Worm (Caenorhabditis elegans) whole organism, late embryonic: Measurements from ENCODE around the gene gly-3.

Source experiments
- C08G9.2 ChIP-seq: sonication (generic microtip); optimal IDR thresholded peaks from 2 replicates; lab custom pipeline; 2016; ENCODE audit warnings: mild to moderate bottlenecking, missing genetic modification characterization, moderate library complexity, missing compliant biosample characterization
- K02D7.2 ChIP-seq: sonication (generic microtip); optimal IDR thresholded peaks from 2 replicates; lab custom pipeline; 2017; ENCODE audit warnings: mild to moderate bottlenecking, missing genetic modification characterization, missing compliant biosample characterization
- K09A11.1 ChIP-seq: sonication (generic microtip); optimal IDR thresholded peaks from 2 replicates; lab custom pipeline; 2017; ENCODE audit warnings: antibody characterized with exemption, mild to moderate bottlenecking, missing genetic modification characterization, missing compliant biosample characterization; ENCODE audit not compliant: insufficient read depth
- T23F11.4 ChIP-seq: fragments of 200-800 bp; sonication (Bioruptor generic); optimal IDR thresholded peaks from 2 replicates; lab custom pipeline; 2018; ENCODE audit warnings: mild to moderate bottlenecking, missing genetic modification characterization, missing compliant biosample characterization
- Y22D7AL.16 ChIP-seq: sonication (generic microtip); optimal IDR thresholded peaks from 2 replicates; lab custom pipeline; 2016; ENCODE audit warnings: missing genetic modification characterization, missing compliant biosample characterization
- ceh-14 ChIP-seq: sonication (generic microtip); optimal IDR thresholded peaks from 2 replicates; lab custom pipeline; 2016; ENCODE audit warnings: missing genotype, missing genetic modification characterization, missing compliant biosample characterization
- ceh-18 ChIP-seq: sonication (generic microtip); optimal IDR thresholded peaks from 2 replicates; lab custom pipeline; 2016; ENCODE audit warnings: missing genetic modification characterization, missing compliant biosample characterization
- ceh-2 ChIP-seq: sonication (generic microtip); optimal IDR thresholded peaks from 2 replicates; lab custom pipeline; 2016; ENCODE audit warnings: missing genotype, missing genetic modification characterization, missing compliant biosample characterization
- ceh-48 ChIP-seq: sonication (generic microtip); optimal IDR thresholded peaks from 2 replicates; lab custom pipeline; 2016; ENCODE audit warnings: missing genetic modification characterization, inconsistent platforms, missing compliant biosample characterization
- ceh-6 ChIP-seq: fragments of 200-800 bp; sonication (Bioruptor generic); optimal IDR thresholded peaks from 2 replicates; lab custom pipeline; 2018; ENCODE audit warnings: mild to moderate bottlenecking, missing genetic modification characterization, missing compliant biosample characterization
- elt-2 ChIP-seq: sonication (generic microtip); optimal IDR thresholded peaks from 2 replicates; lab custom pipeline; 2016; ENCODE audit warnings: missing genetic modification reagents, missing genetic modification characterization, missing compliant biosample characterization
- fax-1 ChIP-seq: sonication (generic microtip); optimal IDR thresholded peaks from 2 replicates; lab custom pipeline; 2016; ENCODE audit warnings: missing genotype, missing genetic modification characterization, missing compliant biosample characterization
- fkh-10 ChIP-seq: fragments of 150-350 bp; optimal IDR thresholded peaks from 2 replicates; lab custom pipeline; 2014; ENCODE audit warnings: missing biosample characterization, missing genetic modification reagents, missing genetic modification characterization
- fkh-6 ChIP-seq: sonication (generic microtip); optimal IDR thresholded peaks from 2 replicates; lab custom pipeline; 2016; ENCODE audit warnings: missing genetic modification characterization, missing compliant biosample characterization
- gmeb-2 ChIP-seq: sonication (generic microtip); optimal IDR thresholded peaks from 2 replicates; lab custom pipeline; 2016; ENCODE audit warnings: missing genetic modification characterization, inconsistent platforms, missing compliant biosample characterization
- hlh-30 ChIP-seq: sonication (generic microtip); optimal IDR thresholded peaks from 2 replicates; lab custom pipeline; 2017; ENCODE audit warnings: antibody characterized with exemption, missing genetic modification characterization, missing compliant biosample characterization; ENCODE audit not compliant: insufficient read depth
- hlh-8 ChIP-seq: sonication (generic microtip); optimal IDR thresholded peaks from 2 replicates; lab custom pipeline; 2016; ENCODE audit warnings: missing genotype, missing genetic modification characterization, missing compliant biosample characterization
- madf-2 ChIP-seq: sonication (generic microtip); optimal IDR thresholded peaks from 2 replicates; lab custom pipeline; 2017; ENCODE audit warnings: missing genetic modification characterization, missing compliant biosample characterization
- nfya-1 ChIP-seq: sonication (generic microtip); optimal IDR thresholded peaks from 2 replicates; lab custom pipeline; 2017; ENCODE audit warnings: missing genetic modification characterization, mild to moderate bottlenecking, missing compliant biosample characterization, antibody characterized with exemption, moderate library complexity
- npax-4 ChIP-seq: sonication (generic microtip); optimal IDR thresholded peaks from 2 replicates; lab custom pipeline; 2016; ENCODE audit warnings: missing genetic modification characterization, missing compliant biosample characterization
- odd-2 ChIP-seq: sonication (generic microtip); optimal IDR thresholded peaks from 2 replicates; lab custom pipeline; 2017; ENCODE audit warnings: antibody characterized with exemption, mild to moderate bottlenecking, missing genetic modification characterization, missing compliant biosample characterization
- pax-1 ChIP-seq: fragments of 150-350 bp; optimal IDR thresholded peaks from 2 replicates; lab custom pipeline; 2014; ENCODE audit warnings: missing biosample characterization, missing genetic modification characterization
- pha-4 ChIP-seq: fragments of 150-350 bp; optimal IDR thresholded peaks from 2 replicates; lab custom pipeline; 2018; ENCODE audit warnings: missing biosample characterization, missing genetic modification reagents, missing genetic modification characterization
- pros-1 ChIP-seq: fragments of 150-350 bp; optimal IDR thresholded peaks from 2 replicates; lab custom pipeline; 2014; ENCODE audit warnings: missing biosample characterization, missing genetic modification reagents, missing genetic modification characterization
- ref-2 ChIP-seq: sonication (generic microtip); optimal IDR thresholded peaks from 2 replicates; lab custom pipeline; 2016; ENCODE audit warnings: missing genetic modification characterization, missing compliant biosample characterization
- sdc-2 ChIP-seq: sonication (generic microtip); optimal IDR thresholded peaks from 2 replicates; lab custom pipeline; 2016; ENCODE audit warnings: missing genotype, missing genetic modification characterization, missing compliant biosample characterization
- syd-9 ChIP-seq: sonication (generic microtip); optimal IDR thresholded peaks from 2 replicates; lab custom pipeline; 2016; ENCODE audit warnings: mild to moderate bottlenecking, missing genetic modification characterization, moderate library complexity, missing compliant biosample characterization
- tbx-7 ChIP-seq: sonication (generic microtip); optimal IDR thresholded peaks from 2 replicates; lab custom pipeline; 2016; ENCODE audit warnings: missing genotype, missing genetic modification characterization, missing compliant biosample characterization
- unc-3 ChIP-seq, 2 experiments: fragments of 200-800 bp in 1 of 2; sonication (Bioruptor generic) in 1 of 2; sonication (generic microtip) in 1 of 2; conservative IDR thresholded peaks in 1 of 2; optimal IDR thresholded peaks in 1 of 2; 2 replicates each; pipeline versions ENCODE4 v1.3.6 to Lab custom; 2016 to 2022; ENCODE audit warnings: missing compliant biosample characterization in 2 of 2, missing genetic modification characterization in 2 of 2, missing genetic modification reagents in 1 of 2
- zip-5 ChIP-seq: sonication (generic microtip); optimal IDR thresholded peaks from 2 replicates; lab custom pipeline; 2016; ENCODE audit warnings: missing genetic modification characterization, missing compliant biosample characterization

Gene gly-3

DNA sequence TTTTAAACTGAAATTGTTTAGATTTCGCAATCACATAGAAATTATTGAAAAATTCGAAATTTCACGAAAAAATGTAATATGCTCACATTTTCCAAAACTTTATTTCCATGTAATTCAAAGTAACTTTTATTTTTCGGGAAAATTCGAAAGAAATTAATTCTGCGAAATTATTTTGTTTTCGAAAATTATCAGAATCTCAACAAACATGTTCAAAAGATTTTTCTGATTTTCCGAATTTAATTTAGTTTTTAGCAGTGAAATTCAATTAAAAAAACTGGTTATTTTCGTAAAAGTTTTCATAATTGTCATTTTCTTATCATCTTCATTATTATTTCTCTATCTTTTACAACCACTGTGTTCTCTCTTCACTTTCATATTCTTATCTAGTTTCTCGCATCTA lies 15.7 kb upstream of the gly-3 start, which contains the start of gene ran-2:
ran-2 (plus strand) TSS at position 301 of the 400 bp plus-strand sequence.
- TF ChIP-seq hlh-8 = no peak
- no peak for TF ChIP-seq K09A11.1 (tag; lab: Kevin White, UChicago)
- no peak for TF ChIP-seq fkh-10 (GFP tag; lab: Kevin White, UChicago)
- no peak for TF ChIP-seq zip-5
- TF ChIP-seq pha-4 (tag; lab: Kevin White, UChicago) = no peak
- no peak for TF ChIP-seq gmeb-2 (tag; lab: Kevin White, UChicago)

DNA sequence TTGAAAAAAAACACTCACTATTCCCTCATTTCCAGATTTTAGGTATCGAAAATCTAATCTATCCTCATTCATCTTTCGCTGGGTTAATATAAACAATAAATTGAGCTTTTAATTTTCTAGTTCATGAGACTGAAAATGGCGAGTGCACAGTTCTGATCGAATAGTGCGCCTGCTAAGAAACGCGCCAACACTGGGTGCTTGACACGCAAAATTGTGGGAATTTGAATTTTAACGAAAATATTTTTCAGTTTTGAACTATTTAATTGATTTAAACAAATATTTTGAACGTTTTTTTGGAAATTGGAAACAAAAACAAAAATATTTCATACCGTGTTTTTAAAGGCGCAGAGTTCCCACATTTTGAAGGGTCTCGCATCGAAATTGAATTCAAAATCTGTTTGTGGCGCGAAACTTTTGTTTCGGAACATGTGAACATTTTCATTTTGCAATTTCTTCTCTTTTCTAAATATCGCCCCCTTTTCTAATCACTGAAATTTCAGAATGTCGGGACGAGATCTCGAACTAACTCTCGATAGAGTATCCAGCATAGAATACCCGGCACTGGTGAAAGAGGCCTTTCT lies 11.1 kb upstream of the gly-3 start, which contains the start of the genes C29E4.13 and npp-15:
C29E4.13 (minus strand) TSS at position 169 of the 581 bp plus-strand sequence.
npp-15 (plus strand) TSS at position 495 of the 581 bp plus-strand sequence.
- TF ChIP-seq nfya-1 (peak; percentile 20), ceh-14 (tag; lab: Kevin White, UChicago) (no peak)
- TF ChIP-seq, all 69 proteins: peak for 1

DNA sequence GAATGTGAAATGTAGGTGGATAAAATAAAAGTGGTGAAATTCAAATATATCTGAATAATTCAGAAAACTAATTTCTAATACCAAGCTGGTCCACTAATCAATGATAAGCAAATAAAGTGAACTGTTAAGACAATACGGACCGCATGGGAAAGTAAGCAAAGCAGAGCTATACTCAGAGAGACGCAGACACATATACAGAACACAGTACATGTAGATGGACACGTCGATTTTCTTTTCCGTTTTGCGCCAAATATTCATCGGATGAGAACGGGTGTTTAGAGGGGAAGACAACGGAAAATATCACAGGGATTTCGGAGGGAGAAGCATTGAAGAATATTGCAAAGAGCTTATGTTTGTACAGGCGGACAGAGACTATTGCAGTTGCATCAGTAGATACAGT lies 8.4 kb upstream of the gly-3 start:
- TF ChIP-seq ceh-2 (tag; lab: Kevin White, UChicago) = peak; percentile 11
- TF ChIP-seq ref-2 (tag; lab: Kevin White, UChicago) = no peak

DNA sequence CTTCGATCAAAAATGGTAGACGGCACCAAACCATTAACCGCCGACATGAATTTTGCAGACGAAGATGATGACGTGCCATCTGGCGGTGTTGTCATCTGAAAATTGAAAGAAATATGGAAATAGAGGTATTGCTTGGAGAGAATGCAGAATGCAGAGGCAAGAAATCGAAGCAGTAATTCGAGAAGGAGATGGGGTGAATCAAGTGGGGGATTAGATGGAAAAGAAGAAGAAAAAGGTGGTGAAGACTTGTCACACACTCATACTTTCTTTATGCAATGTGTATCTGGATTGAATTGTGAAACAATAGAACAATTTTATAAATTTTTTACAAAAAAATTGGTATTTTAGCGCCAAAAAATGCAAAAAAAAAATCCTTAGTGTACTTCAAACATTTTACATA lies 7.3 kb upstream of the gly-3 start, which contains the start of gene tag-250:
tag-250 (minus strand) TSS at position 101 of the 400 bp plus-strand sequence.
- no peak for TF ChIP-seq C08G9.2 (tag; lab: Kevin White, UChicago)
- no peak for TF ChIP-seq ceh-2 (tag; lab: Kevin White, UChicago)
- TF ChIP-seq pros-1 (tag; lab: Kevin White, UChicago) = no peak
- no peak for TF ChIP-seq sdc-2
- no peak for TF ChIP-seq T23F11.4 (GFP tag; lab: Kevin White, UChicago)
- TF ChIP-seq ceh-18 (tag; lab: Kevin White, UChicago) = no peak
- TF ChIP-seq madf-2 (tag; lab: Kevin White, UChicago) = no peak
- TF ChIP-seq Y22D7AL.16 (tag; lab: Kevin White, UChicago) = no peak
- no peak for TF ChIP-seq fkh-10 (GFP tag; lab: Kevin White, UChicago)
- no peak for TF ChIP-seq K09A11.1 (tag; lab: Kevin White, UChicago)
- no peak for TF ChIP-seq ceh-6 (GFP tag; lab: Kevin White, UChicago)

DNA sequence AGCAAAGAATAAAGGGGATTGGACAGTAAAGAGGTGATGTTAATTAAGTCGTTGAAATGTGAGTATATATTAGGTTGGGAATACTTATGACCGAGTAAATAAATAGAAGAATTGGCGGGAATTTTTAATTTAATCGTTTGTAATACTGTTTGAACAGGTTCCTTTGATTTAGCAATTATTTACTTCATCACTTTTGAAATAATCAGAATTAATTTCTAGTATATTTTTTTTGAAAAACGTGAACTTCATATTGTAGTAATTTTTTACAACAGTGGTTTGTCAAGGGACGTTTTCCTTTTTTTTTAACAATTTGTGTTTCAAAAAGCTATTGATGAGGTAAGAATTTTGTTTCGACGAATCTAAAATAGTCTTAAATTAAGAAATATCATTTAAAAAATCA lies 4.6 kb upstream of the gly-3 start, which contains the start of gene C29E4.17:
C29E4.17 (plus strand) TSS at position 301 of the 400 bp plus-strand sequence.
- TF ChIP-seq odd-2 (tag; lab: Kevin White, UChicago) (no peak), pax-1 (no peak), hlh-30 (tag; lab: Kevin White, UChicago) (no peak), ceh-48 (tag; lab: Kevin White, UChicago) (no peak), sdc-2 (no peak), unc-3 (GFP tag; conservative IDR thresholded peaks at IDR 0.05; lab: Robert Waterston, UW) (no peak), unc-3 (tag; optimal IDR thresholded peaks at IDR 0.05; lab: Kevin White, UChicago) (no peak), fax-1 (tag; lab: Kevin White, UChicago) (no peak), elt-2 (tag; lab: Kevin White, UChicago) (no peak), madf-2 (tag; lab: Kevin White, UChicago) (no peak), gmeb-2 (tag; lab: Kevin White, UChicago) (no peak), syd-9 (tag; lab: Kevin White, UChicago) (no peak), K02D7.2 (no peak), C08G9.2 (tag; lab: Kevin White, UChicago) (no peak), fkh-6 (tag; lab: Kevin White, UChicago) (no peak), npax-4 (no peak), tbx-7 (tag; lab: Kevin White, UChicago) (no peak), K09A11.1 (tag; lab: Kevin White, UChicago) (no peak)
